Worm (Caenorhabditis elegans) whole organism, mixed stage, embryonic: Measurements from ENCODE around the gene C46A5.1.

Experiments
- M03D4.4 ChIP-seq: sonication (generic microtip); optimal IDR thresholded peaks from 2 replicates; lab custom pipeline; 2017; ENCODE audit warnings: mild to moderate bottlenecking, missing genetic modification characterization, missing compliant biosample characterization
- bed-3 ChIP-seq: fragments of 200-800 bp; sonication (Bioruptor generic); optimal IDR thresholded peaks from 3 replicates; lab custom pipeline; 2018; ENCODE audit warnings: mild to moderate bottlenecking, missing genetic modification characterization, moderate library complexity, missing compliant biosample characterization
- blmp-1 ChIP-seq: fragments of 150-350 bp; optimal IDR thresholded peaks from 2 replicates; lab custom pipeline; 2014; ENCODE audit warnings: missing biosample characterization, missing genetic modification characterization
- ceh-39 ChIP-seq: fragments of 150-350 bp; optimal IDR thresholded peaks from 2 replicates; lab custom pipeline; 2014; ENCODE audit warnings: missing biosample characterization, missing genetic modification characterization
- ceh-83 ChIP-seq: fragments of 200-800 bp; sonication (Bioruptor generic); optimal IDR thresholded peaks from 2 replicates; lab custom pipeline; 2018; ENCODE audit warnings: mild to moderate bottlenecking, missing genetic modification characterization, missing compliant biosample characterization
- ces-1 ChIP-seq: fragments of 150-350 bp; optimal IDR thresholded peaks from 2 replicates; lab custom pipeline; 2014; ENCODE audit warnings: missing biosample characterization, missing genetic modification reagents, missing genetic modification characterization
- cnd-1 ChIP-seq: fragments of 200-800 bp; sonication (Bioruptor generic); optimal IDR thresholded peaks from 2 replicates; lab custom pipeline; 2018; ENCODE audit warnings: mild to moderate bottlenecking, missing genetic modification characterization, missing compliant biosample characterization
- drap-1 ChIP-seq: fragments of 200-800 bp; sonication (Bioruptor generic); optimal IDR thresholded peaks from 3 replicates; lab custom pipeline; 2018; ENCODE audit warnings: mild to moderate bottlenecking, missing genetic modification characterization, missing compliant biosample characterization
- elt-1 ChIP-seq: sonication (generic microtip); optimal IDR thresholded peaks from 2 replicates; lab custom pipeline; 2017; ENCODE audit warnings: missing genetic modification characterization, mild to moderate bottlenecking, missing compliant biosample characterization, antibody characterized with exemption, moderate library complexity, borderline replicate concordance; ENCODE audit not compliant: insufficient read depth
- elt-3 ChIP-seq: fragments of 150-350 bp; optimal IDR thresholded peaks from 2 replicates; lab custom pipeline; 2014; ENCODE audit warnings: missing biosample characterization, missing genetic modification characterization
- flh-1 ChIP-seq: fragments of 200-800 bp; sonication (Bioruptor generic); optimal IDR thresholded peaks from 2 replicates; lab custom pipeline; 2018; ENCODE audit warnings: mild to moderate bottlenecking, missing genetic modification characterization, moderate library complexity, missing compliant biosample characterization
- ham-2 ChIP-seq: fragments of 200-800 bp; sonication (Bioruptor generic); optimal IDR thresholded peaks from 2 replicates; lab custom pipeline; 2018; ENCODE audit warnings: mild to moderate bottlenecking, missing genetic modification characterization, missing compliant biosample characterization
- hlh-1 ChIP-seq: fragments of 150-350 bp; optimal IDR thresholded peaks from 2 replicates; lab custom pipeline; 2014; ENCODE audit warnings: missing biosample characterization, missing genetic modification reagents, missing genetic modification characterization
- lin-13 ChIP-seq: fragments of 150-350 bp; optimal IDR thresholded peaks from 2 replicates; lab custom pipeline; 2014; ENCODE audit warnings: missing biosample characterization, missing genetic modification characterization
- lin-32 ChIP-seq: fragments of 200-800 bp; sonication (Bioruptor generic); optimal IDR thresholded peaks from 2 replicates; lab custom pipeline; 2018; ENCODE audit warnings: mild to moderate bottlenecking, missing genetic modification characterization, missing compliant biosample characterization
- lsy-2 ChIP-seq: fragments of 150-350 bp; optimal IDR thresholded peaks from 2 replicates; lab custom pipeline; 2014; ENCODE audit warnings: missing biosample characterization, missing genetic modification characterization
- mab-5 ChIP-seq: fragments of 150-350 bp; optimal IDR thresholded peaks from 2 replicates; lab custom pipeline; 2014; ENCODE audit warnings: missing biosample characterization, missing genetic modification characterization
- mep-1 ChIP-seq: fragments of 150-350 bp; optimal IDR thresholded peaks from 2 replicates; lab custom pipeline; 2017; ENCODE audit warnings: missing biosample characterization, missing genetic modification reagents, missing genetic modification characterization, inconsistent platforms
- mls-2 ChIP-seq: sonication (generic microtip); optimal IDR thresholded peaks from 2 replicates; lab custom pipeline; 2016; ENCODE audit warnings: mild to moderate bottlenecking, missing genetic modification characterization, moderate library complexity, missing compliant biosample characterization
- nhr-12 ChIP-seq: fragments of 150-350 bp; optimal IDR thresholded peaks from 2 replicates; lab custom pipeline; 2014; ENCODE audit warnings: missing biosample characterization, missing genetic modification characterization
- nhr-2 ChIP-seq: fragments of 150-350 bp; optimal IDR thresholded peaks from 2 replicates; lab custom pipeline; 2014; ENCODE audit warnings: missing biosample characterization, missing genetic modification characterization
- nhr-237 ChIP-seq: fragments of 150-350 bp; optimal IDR thresholded peaks from 2 replicates; lab custom pipeline; 2014; ENCODE audit warnings: missing biosample characterization, missing genetic modification characterization
- nhr-28 ChIP-seq: fragments of 150-350 bp; optimal IDR thresholded peaks from 2 replicates; lab custom pipeline; 2014; ENCODE audit warnings: missing biosample characterization, missing genetic modification characterization
- nhr-76 ChIP-seq: sonication (generic microtip); optimal IDR thresholded peaks from 2 replicates; lab custom pipeline; 2017; ENCODE audit warnings: missing biosample characterization, missing genetic modification characterization
- pha-4 ChIP-seq: fragments of 150-350 bp; optimal IDR thresholded peaks from 2 replicates; lab custom pipeline; 2018; ENCODE audit warnings: missing biosample characterization, missing genetic modification reagents, missing genetic modification characterization
- sem-2 ChIP-seq: fragments of 200-800 bp; sonication (Bioruptor generic); optimal IDR thresholded peaks from 2 replicates; lab custom pipeline; 2018; ENCODE audit warnings: mild to moderate bottlenecking, missing genetic modification characterization, missing compliant biosample characterization
- snpc-4 ChIP-seq: fragments of 150-350 bp; optimal IDR thresholded peaks from 2 replicates; lab custom pipeline; 2014; ENCODE audit warnings: missing biosample characterization, missing genetic modification characterization
- sptf-1 ChIP-seq: sonication (generic microtip); optimal IDR thresholded peaks from 2 replicates; lab custom pipeline; 2017; ENCODE audit warnings: mild to moderate bottlenecking, missing genetic modification characterization, moderate library complexity, missing compliant biosample characterization
- unc-39 ChIP-seq: fragments of 150-350 bp; optimal IDR thresholded peaks from 2 replicates; lab custom pipeline; 2014; ENCODE audit warnings: missing biosample characterization, missing genetic modification characterization
- unc-62 ChIP-seq: fragments of 150-350 bp; optimal IDR thresholded peaks from 2 replicates; lab custom pipeline; 2014; ENCODE audit warnings: missing biosample characterization, missing genetic modification reagents, missing genetic modification characterization
- zip-8 ChIP-seq: fragments of 150-350 bp; optimal IDR thresholded peaks from 2 replicates; lab custom pipeline; 2014; ENCODE audit warnings: missing biosample characterization, missing genetic modification characterization
- ztf-11 ChIP-seq: fragments of 150-350 bp; optimal IDR thresholded peaks from 2 replicates; lab custom pipeline; 2014; ENCODE audit warnings: missing biosample characterization, missing genetic modification characterization

The C46A5.1 gene

DNA sequence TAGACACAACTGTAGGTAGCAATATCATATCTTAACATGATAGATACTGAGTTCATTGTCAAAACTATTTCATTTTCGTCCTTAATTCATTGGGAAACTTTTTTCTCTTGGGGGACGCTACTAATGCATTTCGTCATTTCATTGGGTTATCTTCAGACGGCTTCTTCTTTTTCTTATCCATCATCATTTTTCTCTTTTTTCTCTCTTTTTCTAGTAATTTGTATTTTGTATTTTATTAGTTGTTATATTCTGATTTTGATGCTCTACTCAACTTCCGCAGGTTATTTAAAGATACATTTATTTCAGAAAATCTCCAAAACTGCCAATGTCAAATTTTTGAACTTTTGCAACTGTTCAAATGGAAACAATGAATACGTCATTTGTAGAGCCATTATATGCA is 20.2 kb upstream of the C46A5.1 start, which contains the start of gene npr-35:
Gene npr-35 (plus strand): TSS at position 301 of the 400 bp plus-strand sequence.
- TF ChIP-seq ceh-83 (GFP tag; lab: Kevin White, UChicago) (no peak), mls-2 (tag; lab: Kevin White, UChicago) (no peak), elt-3 (tag; lab: Kevin White, UChicago) (no peak), nhr-76 (tag; lab: Kevin White, UChicago) (no peak), elt-1 (tag; lab: Kevin White, UChicago) (no peak), hlh-1 (tag; lab: Kevin White, UChicago) (no peak), drap-1 (no peak)

ce11 chrIV:7747838-7748237 is 15.9 kb upstream of the C46A5.1 start, which contains the start of gene klo-1:
klo-1 (minus strand) TSS chrIV:7748225.
- TF ChIP-seq mep-1 (tag; lab: Kevin White, UChicago) (no peak), sem-2 (GFP tag; lab: Kevin White, UChicago) (no peak), M03D4.4 (tag; lab: Kevin White, UChicago) (no peak), elt-3 (tag; lab: Kevin White, UChicago) (no peak)

DNA sequence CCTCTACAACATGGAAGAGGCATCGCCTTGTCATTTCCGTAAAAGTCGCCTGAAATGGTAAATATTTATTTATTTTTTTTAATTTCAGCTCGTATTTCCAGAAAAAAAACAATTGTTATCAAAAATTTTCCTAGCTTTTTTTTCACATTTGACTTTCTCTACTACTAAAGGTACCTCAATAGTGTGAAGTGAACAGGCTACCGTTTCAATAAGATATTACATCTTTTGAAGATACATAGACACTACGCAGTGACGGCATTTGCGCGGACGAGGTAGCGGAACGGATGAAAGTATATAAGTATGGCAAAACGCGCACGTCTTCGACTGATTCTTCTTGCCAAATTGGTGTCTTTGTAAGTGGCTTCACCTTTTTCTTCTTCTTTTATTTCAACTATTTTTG is 10.6 kb upstream of the C46A5.1 start, which contains the start of gene col-14:
Gene col-14 (plus strand): TSS at position 301 of the 400 bp plus-strand sequence.
- TF ChIP-seq hlh-1 (tag; lab: Kevin White, UChicago) (no peak), zip-8 (tag; lab: Kevin White, UChicago) (no peak), lsy-2 (no peak), mab-5 (tag; lab: Kevin White, UChicago) (no peak), ztf-11 (tag; lab: Kevin White, UChicago) (no peak), elt-1 (tag; lab: Kevin White, UChicago) (no peak), nhr-12 (no peak), ceh-83 (GFP tag; lab: Kevin White, UChicago) (no peak), lin-32 (no peak), pha-4 (no peak), elt-3 (tag; lab: Kevin White, UChicago) (no peak), blmp-1 (tag; lab: Kevin White, UChicago) (no peak), ceh-39 (no peak)

DNA sequence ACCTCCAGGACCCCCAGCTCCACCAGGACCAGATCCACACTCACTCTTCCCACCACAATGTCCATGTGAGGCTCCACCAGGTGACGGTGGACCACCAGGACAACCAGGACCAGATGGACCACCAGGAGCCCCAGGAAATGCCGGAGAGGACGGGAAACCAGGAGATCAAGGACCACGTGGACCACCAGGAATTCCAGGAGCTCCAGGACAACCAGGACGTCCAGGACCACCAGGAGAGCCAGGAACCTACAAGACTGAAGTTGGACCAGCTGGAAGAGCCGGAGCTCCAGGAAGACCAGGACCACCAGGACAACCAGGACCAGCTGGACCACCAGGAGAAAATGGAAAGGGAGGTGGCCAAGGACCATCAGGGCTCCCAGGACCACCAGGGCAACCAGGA is 9.6 kb upstream of the C46A5.1 start:
- no peak for TF ChIP-seq nhr-237 (tag; lab: Kevin White, UChicago)
- TF ChIP-seq ces-1 (GFP tag; lab: Kevin White, UChicago): no peak
- no peak for TF ChIP-seq sptf-1
- no peak for TF ChIP-seq hlh-1 (tag; lab: Kevin White, UChicago)
- TF ChIP-seq elt-3 (tag; lab: Kevin White, UChicago): no peak
- TF ChIP-seq mep-1 (tag; lab: Kevin White, UChicago): no peak
- no peak for TF ChIP-seq flh-1 (GFP tag; lab: Kevin White, UChicago)
- no peak for TF ChIP-seq cnd-1 (tag; lab: Kevin White, UChicago)
- TF ChIP-seq nhr-12: no peak
- no peak for TF ChIP-seq mab-5 (tag; lab: Kevin White, UChicago)
- TF ChIP-seq mls-2 (tag; lab: Kevin White, UChicago): no peak
- TF ChIP-seq sem-2 (GFP tag; lab: Kevin White, UChicago): no peak
- TF ChIP-seq elt-1 (tag; lab: Kevin White, UChicago): no peak
- TF ChIP-seq lin-32: no peak
- no peak for TF ChIP-seq lin-13 (tag; lab: Kevin White, UChicago)
- TF ChIP-seq ztf-11 (tag; lab: Kevin White, UChicago): no peak
- TF ChIP-seq snpc-4 (tag; lab: Kevin White, UChicago): no peak

DNA sequence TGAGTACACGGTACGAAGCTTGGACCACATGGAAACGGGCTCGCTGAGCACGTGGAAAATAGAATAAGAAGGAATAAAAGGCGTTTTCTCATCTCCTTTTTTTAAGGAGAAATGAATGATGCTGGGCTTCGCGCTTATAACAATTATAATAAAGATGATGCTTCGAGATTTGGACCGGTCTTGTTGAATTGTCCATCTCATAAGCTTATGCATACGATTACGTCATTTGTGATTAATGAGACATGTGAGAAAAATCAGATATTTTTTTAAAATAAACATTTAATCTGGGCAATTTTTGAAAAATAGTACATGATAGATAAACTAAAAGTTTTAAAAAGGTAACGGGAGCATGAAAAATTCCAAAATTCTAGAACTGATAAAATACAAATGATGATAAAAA is 6.5 kb upstream of the C46A5.1 start, which contains the start of gene C46A5.4:
Gene C46A5.4 (minus strand): TSS at position 101 of the 400 bp plus-strand sequence.
- TF ChIP-seq mls-2 (tag; lab: Kevin White, UChicago) (no peak), zip-8 (tag; lab: Kevin White, UChicago) (peak; percentile 57)

DNA sequence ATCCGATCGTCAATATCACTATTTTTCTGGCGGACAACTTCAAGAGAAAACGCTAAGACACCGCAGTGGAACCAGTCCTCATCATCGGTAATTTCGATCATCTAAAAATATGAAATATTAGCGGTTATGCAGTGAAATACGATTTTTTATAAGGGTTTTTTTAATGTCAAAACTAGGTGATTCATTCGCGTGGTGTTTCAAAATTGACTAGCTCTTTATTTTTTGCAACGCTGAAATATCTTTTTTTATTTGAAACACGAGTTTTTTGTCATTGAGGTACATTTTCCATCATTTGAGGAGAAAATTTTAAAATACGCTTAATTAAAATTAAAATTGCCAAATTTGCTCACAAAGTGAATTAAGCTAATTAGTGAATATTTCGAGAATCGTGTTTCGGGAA is 4.2 kb upstream of the C46A5.1 start, which contains the start of gene dsb-3:
Gene dsb-3 (minus strand): TSS at position 101 of the 400 bp plus-strand sequence.
- no peak for TF ChIP-seq zip-8 (tag; lab: Kevin White, UChicago)
- no peak for TF ChIP-seq ham-2 (GFP tag; lab: Kevin White, UChicago)
- TF ChIP-seq unc-62 (GFP tag; lab: Kevin White, UChicago): no peak
- TF ChIP-seq mep-1 (tag; lab: Kevin White, UChicago): no peak
- no peak for TF ChIP-seq ces-1 (GFP tag; lab: Kevin White, UChicago)
- TF ChIP-seq ztf-11 (tag; lab: Kevin White, UChicago): no peak
- no peak for TF ChIP-seq snpc-4 (tag; lab: Kevin White, UChicago)
- no peak for TF ChIP-seq nhr-12
- no peak for TF ChIP-seq unc-39 (tag; lab: Kevin White, UChicago)
- TF ChIP-seq nhr-28 (tag; lab: Kevin White, UChicago): no peak
- no peak for TF ChIP-seq lsy-2
- TF ChIP-seq bed-3: no peak
- TF ChIP-seq sptf-1: no peak
- TF ChIP-seq blmp-1 (tag; lab: Kevin White, UChicago): no peak
- TF ChIP-seq ceh-83 (GFP tag; lab: Kevin White, UChicago): no peak
- TF ChIP-seq ceh-39: no peak
- TF ChIP-seq sem-2 (GFP tag; lab: Kevin White, UChicago): no peak
- TF ChIP-seq elt-3 (tag; lab: Kevin White, UChicago): no peak
- no peak for TF ChIP-seq nhr-2
- TF ChIP-seq, all 35 proteins: peak for 0
